Worm (Caenorhabditis elegans): Measurements from ENCODE around the gene ZK512.11.

The ZK512.11 gene

DNA sequence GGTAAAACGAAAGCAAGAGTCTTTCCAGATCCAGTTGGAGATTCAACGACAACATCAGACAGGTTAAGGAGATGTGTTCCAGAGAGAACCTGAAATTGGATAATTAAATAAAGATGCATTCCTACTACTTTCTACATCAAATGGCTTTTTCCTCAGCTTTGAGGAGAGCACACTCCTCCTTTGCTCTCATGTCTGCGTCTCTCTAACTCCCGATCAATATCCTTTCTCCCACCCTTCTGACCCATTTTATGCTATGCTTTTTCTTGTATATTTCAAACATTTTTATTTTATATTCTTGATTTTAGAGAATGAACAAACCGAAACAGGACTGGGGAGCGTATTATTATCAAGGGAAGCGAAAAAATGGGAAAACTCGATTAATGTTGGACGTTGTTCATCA, at the start of gene ZK512.11:
ZK512.11 (plus strand) TSS at position 301 of the 400 bp plus-strand sequence.
- peak; percentile 9 for TF ChIP-seq ceh-8 (GFP tag; optimal IDR thresholded peaks at IDR 0.05)
- TF ChIP-seq rnt-1 (tag; optimal IDR thresholded peaks at IDR 0.05), result no peak

DNA sequence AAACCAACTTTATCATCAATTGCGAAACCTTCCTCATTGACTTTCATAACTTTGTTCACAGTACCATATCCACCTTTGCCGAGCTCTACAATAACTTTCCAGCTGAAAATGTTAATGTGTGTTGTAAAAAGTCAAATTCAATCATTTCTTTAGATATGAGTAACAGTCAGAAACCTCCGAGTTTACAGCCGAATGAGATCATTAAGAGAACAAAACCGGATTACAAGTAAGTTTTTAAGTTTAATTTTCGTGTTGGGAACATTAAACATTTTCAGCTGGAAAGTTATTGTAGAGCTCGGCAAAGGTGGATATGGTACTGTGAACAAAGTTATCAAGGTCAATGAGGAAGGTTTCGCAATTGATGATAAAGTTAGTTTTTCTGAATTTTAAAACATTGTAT, 42.8 kb upstream of the ZK512.11 start, which contains the start of gene ZK507.1:
ZK507.1 (minus strand) TSS at position 101 of the 400 bp plus-strand sequence.
- TF ChIP-seq nhr-28 (tag; optimal IDR thresholded peaks at IDR 0.05), result no peak

DNA sequence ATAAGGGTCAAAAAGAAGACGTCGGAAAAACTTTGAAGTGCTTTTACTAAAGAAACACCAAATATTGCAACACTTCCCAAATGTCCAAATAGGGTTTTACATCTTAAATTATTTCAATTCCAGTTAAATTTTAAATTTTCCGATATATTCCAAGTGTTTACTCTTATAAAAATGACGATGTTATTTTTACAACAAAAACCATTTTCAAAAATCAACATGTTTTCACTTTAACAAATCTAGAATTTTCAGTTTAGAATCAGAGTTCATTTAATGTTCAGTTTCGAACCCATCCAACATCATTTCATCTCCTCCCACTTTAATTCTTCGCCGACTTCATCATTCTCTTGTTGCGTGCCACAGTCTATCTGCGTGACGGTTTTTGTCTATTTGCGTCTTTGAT, 40.4 kb upstream of the ZK512.11 start, which contains the start of gene dos-1:
dos-1 (plus strand) TSS at position 301 of the 400 bp plus-strand sequence.
- no peak for TF ChIP-seq sup-37 (GFP tag; optimal IDR thresholded peaks at IDR 0.05)

DNA sequence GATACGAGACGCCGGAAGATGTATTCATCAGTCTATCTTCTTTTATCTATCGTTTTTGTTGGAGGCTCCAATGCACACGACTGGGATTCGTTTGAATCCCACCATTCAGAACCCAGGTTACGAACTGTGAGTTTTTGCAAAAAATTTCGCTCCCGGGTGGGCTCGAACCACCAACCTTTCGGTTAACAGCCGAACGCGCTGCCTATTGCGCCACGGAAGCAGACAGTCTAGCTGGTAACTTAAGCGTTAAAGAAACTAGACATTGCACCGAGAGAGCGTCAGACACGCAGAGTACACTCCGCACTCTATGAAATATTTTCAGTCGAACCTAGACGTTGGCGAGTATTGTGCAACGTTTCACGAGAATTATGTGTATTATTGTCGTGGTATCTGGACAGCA, 40.0 kb upstream of the ZK512.11 start:
- no peak for TF ChIP-seq tbx-2 (tag; optimal IDR thresholded peaks at IDR 0.05)
- TF ChIP-seq ceh-90 (tag; optimal IDR thresholded peaks at IDR 0.05), result no peak
- TF ChIP-seq swsn-7 (tag; optimal IDR thresholded peaks at IDR 0.05), result no peak
- no peak for TF ChIP-seq pqm-1 (tag; optimal IDR thresholded peaks at IDR 0.05)
- TF ChIP-seq alr-1 (tag; optimal IDR thresholded peaks at IDR 0.05; ENCODE audit: borderline replicate concordance), result no peak
- no peak for TF ChIP-seq elt-2 (tag; optimal IDR thresholded peaks at IDR 0.05)
- no peak for TF ChIP-seq unc-30 (tag; optimal IDR thresholded peaks at IDR 0.05)
- TF ChIP-seq nhr-12 (tag; optimal IDR thresholded peaks at IDR 0.05), result no peak
- TF ChIP-seq ces-1 (GFP tag; optimal IDR thresholded peaks at IDR 0.05), result no peak
- peak in 1 of 3 experiments; percentile 39 for TF ChIP-seq ceh-82 (tag; optimal IDR thresholded peaks at IDR 0.05)
- TF ChIP-seq egl-27 (tag; optimal IDR thresholded peaks at IDR 0.05), result no peak
- peak; percentile 62 for TF ChIP-seq snu-23 (GFP tag; optimal IDR thresholded peaks at IDR 0.05)
- TF ChIP-seq dsc-1 (tag; optimal IDR thresholded peaks at IDR 0.05), result no peak
- TF ChIP-seq mdl-1 (tag; optimal IDR thresholded peaks at IDR 0.05), result no peak
- TF ChIP-seq hlh-4 (tag; optimal IDR thresholded peaks at IDR 0.05), result no peak
- TF ChIP-seq pag-3 (tag; optimal IDR thresholded peaks at IDR 0.05; ENCODE audit: borderline replicate concordance, insufficient read depth), result no peak
- no peak for TF ChIP-seq unc-130 (tag; optimal IDR thresholded peaks at IDR 0.05)
- no peak for TF ChIP-seq nhr-85 (tag)
- peak; percentile 66 for TF ChIP-seq nhr-90 (tag; optimal IDR thresholded peaks at IDR 0.05; ENCODE audit: poor library complexity)
- TF ChIP-seq nhr-71 (tag; optimal IDR thresholded peaks at IDR 0.05), result no peak
- no peak for TF ChIP-seq lir-3 (tag; optimal IDR thresholded peaks at IDR 0.05; ENCODE audit: poor library complexity)
- TF ChIP-seq pax-3 (tag; optimal IDR thresholded peaks at IDR 0.05), result no peak
- no peak for TF ChIP-seq ceh-8 (GFP tag; optimal IDR thresholded peaks at IDR 0.05)
- no peak for TF ChIP-seq C34B4.2 (tag; optimal IDR thresholded peaks at IDR 0.05)
- TF ChIP-seq nhr-237 (tag; optimal IDR thresholded peaks at IDR 0.05), result no peak
- no peak for TF ChIP-seq nhr-28 (tag; optimal IDR thresholded peaks at IDR 0.05)
- TF ChIP-seq fos-1 (tag; optimal IDR thresholded peaks at IDR 0.05), result no peak
- TF ChIP-seq nhr-77 (tag; optimal IDR thresholded peaks at IDR 0.05), result peak; percentile 8
- TF ChIP-seq fkh-4 (tag; optimal IDR thresholded peaks at IDR 0.05; ENCODE audit: borderline replicate concordance), result no peak
- no peak for TF ChIP-seq nhr-76 (tag; optimal IDR thresholded peaks at IDR 0.05)
- no peak for TF ChIP-seq skn-1 (tag; optimal IDR thresholded peaks at IDR 0.05)
- no peak for TF ChIP-seq lin-13 (GFP tag; optimal IDR thresholded peaks at IDR 0.05)
- peak; percentile 66 for TF ChIP-seq nhr-19 (GFP tag; conservative IDR thresholded peaks at IDR 0.05)
- no peak for TF ChIP-seq aha-1 (tag; optimal IDR thresholded peaks at IDR 0.05)
- TF ChIP-seq unc-98 (GFP tag; IDR thresholded peaks at IDR 0.05), result no peak
- TF ChIP-seq ztf-11 (tag; optimal IDR thresholded peaks at IDR 0.05), result no peak
- TF ChIP-seq unc-62 (GFP tag; optimal IDR thresholded peaks at IDR 0.05), result no peak
- peak; percentile 26 for TF ChIP-seq jun-1 (tag; optimal IDR thresholded peaks at IDR 0.05)
- no peak for TF ChIP-seq ztf-4 (tag; optimal IDR thresholded peaks at IDR 0.05)
- no peak for TF ChIP-seq isw-1 (GFP tag; IDR thresholded peaks at IDR 0.05)
- TF ChIP-seq lin-35 (GFP tag; optimal IDR thresholded peaks at IDR 0.05), result peak in 1 of 2 experiments; percentile 76
- no peak for TF ChIP-seq vab-15 (tag; optimal IDR thresholded peaks at IDR 0.05)
- TF ChIP-seq mef-2 (tag; optimal IDR thresholded peaks at IDR 0.05), result no peak
- TF ChIP-seq dpl-1 (GFP tag; optimal IDR thresholded peaks at IDR 0.05), result peak; percentile 4 to 40 (median 30)

All from whole organism, L1 larva.